Worm (Caenorhabditis elegans) whole organism, young adult: ENCODE data around the gene set-31.

Source experiments
- B0336.3 ChIP-seq: fragments of 200-800 bp; sonication (Bioruptor generic); IDR thresholded peaks from 2 replicates; pipeline ENCODE4 v1.3.6; 2022; ENCODE audit warnings: missing genetic modification characterization, missing compliant biosample characterization
- F23B12.7 ChIP-seq: sonication (generic microtip); optimal IDR thresholded peaks from 2 replicates; lab custom pipeline; 2017; ENCODE audit warnings: missing genetic modification characterization, mild to moderate bottlenecking, missing compliant biosample characterization, antibody characterized with exemption, moderate library complexity; ENCODE audit not compliant: insufficient read depth
- F33H1.4 ChIP-seq: fragments of 200-800 bp; sonication (Bioruptor generic); IDR thresholded peaks from 2 replicates; pipeline ENCODE4 v1.3.6; 2022; ENCODE audit warnings: missing genetic modification reagents, missing genetic modification characterization, missing compliant biosample characterization
- F37B4.10 ChIP-seq: fragments of 200-800 bp; sonication (Bioruptor generic); IDR thresholded peaks from 2 replicates; pipeline ENCODE4 v1.3.6; 2022; ENCODE audit warnings: missing genetic modification characterization, missing compliant biosample characterization
- F39B2.1 ChIP-seq: fragments of 200-800 bp; sonication (Bioruptor generic); IDR thresholded peaks from 2 replicates; pipeline ENCODE4 v1.3.6; 2022; ENCODE audit warnings: missing genetic modification reagents, missing genetic modification characterization, missing compliant biosample characterization
- F55B11.4 ChIP-seq: sonication (generic microtip); optimal IDR thresholded peaks from 2 replicates; lab custom pipeline; 2016; ENCODE audit warnings: missing compliant biosample characterization, missing genetic modification characterization, borderline replicate concordance; ENCODE audit not compliant: insufficient read depth
- T07F8.4 ChIP-seq: sonication (generic microtip); optimal IDR thresholded peaks from 2 replicates; lab custom pipeline; 2016; ENCODE audit warnings: mild to moderate bottlenecking, missing genetic modification characterization, moderate library complexity, missing compliant biosample characterization
- Y56A3A.18 ChIP-seq: fragments of 200-800 bp; sonication (Bioruptor generic); IDR thresholded peaks from 2 replicates; pipeline ENCODE4 v1.3.6; 2022; ENCODE audit warnings: missing genetic modification reagents, missing genetic modification characterization, missing compliant biosample characterization
- attf-5 ChIP-seq: fragments of 200-800 bp; sonication (Bioruptor generic); optimal IDR thresholded peaks from 2 replicates; lab custom pipeline; 2018; ENCODE audit warnings: mild to moderate bottlenecking, missing genetic modification characterization, missing compliant biosample characterization
- ccch-3 ChIP-seq: fragments of 200-800 bp; sonication (Bioruptor generic); optimal IDR thresholded peaks from 2 replicates; lab custom pipeline; 2018; ENCODE audit warnings: mild to moderate bottlenecking, missing genetic modification characterization, missing compliant biosample characterization
- cebp-1 ChIP-seq, 2 experiments: fragments of 200-800 bp in 1 of 2; sonication (Bioruptor generic) in 1 of 2; sonication (generic microtip) in 1 of 2; IDR thresholded peaks in 1 of 2; optimal IDR thresholded peaks in 1 of 2; 2 replicates each; pipeline versions ENCODE4 v1.3.6 to Lab custom; 2017 to 2022; ENCODE audit warnings: missing compliant biosample characterization in 2 of 2, missing genetic modification characterization in 2 of 2, mild to moderate bottlenecking in 1 of 2, missing genetic modification reagents in 1 of 2, moderate library complexity in 1 of 2
- ceh-58 ChIP-seq: fragments of 200-800 bp; sonication (Bioruptor generic); IDR thresholded peaks from 2 replicates; pipeline ENCODE4 v1.3.6; 2022; ENCODE audit warnings: missing genetic modification characterization, missing compliant biosample characterization
- chd-7 ChIP-seq: sonication (generic microtip); optimal IDR thresholded peaks from 2 replicates; lab custom pipeline; 2016; ENCODE audit warnings: mild to moderate bottlenecking, missing genetic modification characterization, moderate library complexity, missing compliant biosample characterization
- dox-1 ChIP-seq: fragments of 200-800 bp; sonication (Bioruptor generic); IDR thresholded peaks from 2 replicates; pipeline ENCODE4 v1.3.6; 2022; ENCODE audit warnings: missing genetic modification reagents, missing genetic modification characterization, missing compliant biosample characterization
- egrh-3 ChIP-seq: fragments of 200-800 bp; sonication (Bioruptor generic); IDR thresholded peaks from 2 replicates; pipeline ENCODE4 v1.3.6; 2022; ENCODE audit warnings: missing genetic modification reagents, missing genetic modification characterization, missing compliant biosample characterization
- fkh-3 ChIP-seq: sonication (generic microtip); optimal IDR thresholded peaks from 2 replicates; lab custom pipeline; 2016; ENCODE audit warnings: mild to moderate bottlenecking, missing genetic modification characterization, missing compliant biosample characterization
- gei-17 ChIP-seq: fragments of 200-800 bp; sonication (Bioruptor generic); optimal IDR thresholded peaks from 2 replicates; lab custom pipeline; 2018; ENCODE audit warnings: mild to moderate bottlenecking, missing genetic modification characterization, missing compliant biosample characterization
- him-1 ChIP-seq: sonication (generic microtip); optimal IDR thresholded peaks from 2 replicates; lab custom pipeline; 2016; ENCODE audit warnings: missing genotype, missing genetic modification reagents, missing genetic modification characterization, missing compliant biosample characterization
- hrde-1 ChIP-seq: sonication (generic microtip); optimal IDR thresholded peaks from 2 replicates; lab custom pipeline; 2016; ENCODE audit warnings: missing genetic modification characterization, mild to moderate bottlenecking, missing compliant biosample characterization, moderate library complexity, missing genotype, missing genetic modification reagents, borderline replicate concordance
- hsf-1 ChIP-seq: fragments of 200-800 bp; sonication (Bioruptor generic); IDR thresholded peaks from 2 replicates; pipeline ENCODE4 v1.3.6; 2022; ENCODE audit warnings: missing genetic modification reagents, missing genetic modification characterization, missing compliant biosample characterization
- let-607 ChIP-seq, 2 experiments: fragments of 200-800 bp in 1 of 2; sonication (Bioruptor generic) in 1 of 2; sonication (generic microtip) in 1 of 2; optimal IDR thresholded peaks; 2 replicates each; lab custom pipeline; 2016 to 2018; ENCODE audit warnings: mild to moderate bottlenecking in 2 of 2, missing compliant biosample characterization in 2 of 2, missing genetic modification characterization in 2 of 2, moderate library complexity in 2 of 2, missing genotype in 1 of 2
- lin-26 ChIP-seq: fragments of 200-800 bp; sonication (Bioruptor generic); IDR thresholded peaks from 2 replicates; pipeline ENCODE4 v1.3.6; 2022; ENCODE audit warnings: missing genetic modification reagents, missing genetic modification characterization, missing compliant biosample characterization
- lin-35 ChIP-seq, 3 experiments: fragments of 150-350 bp in 2 of 3; sonication (generic microtip) in 1 of 3; optimal IDR thresholded peaks; 2 replicates each; lab custom pipeline; 2014 to 2018; ENCODE audit warnings: missing biosample characterization in 3 of 3, missing genetic modification characterization in 3 of 3, missing genetic modification reagents in 3 of 3
- lin-40 ChIP-seq: sonication (generic microtip); optimal IDR thresholded peaks from 2 replicates; lab custom pipeline; 2016; ENCODE audit warnings: missing genetic modification characterization, mild to moderate bottlenecking, missing compliant biosample characterization, missing genotype, missing genetic modification reagents
- lin-54 ChIP-seq: fragments of 200-800 bp; sonication (Bioruptor generic); optimal IDR thresholded peaks from 2 replicates; lab custom pipeline; 2018; ENCODE audit warnings: mild to moderate bottlenecking, missing genetic modification characterization, missing compliant biosample characterization
- lir-1 ChIP-seq: fragments of 200-800 bp; sonication (Bioruptor generic); conservative IDR thresholded peaks from 2 replicates; pipeline ENCODE4 v1.3.6; 2022; ENCODE audit warnings: missing genetic modification reagents, missing genetic modification characterization, missing compliant biosample characterization
- lsl-1 ChIP-seq: fragments of 200-800 bp; sonication (Bioruptor generic); optimal IDR thresholded peaks from 2 replicates; lab custom pipeline; 2018; ENCODE audit warnings: mild to moderate bottlenecking, missing genetic modification characterization, moderate library complexity, missing compliant biosample characterization
- madf-6 ChIP-seq: fragments of 200-800 bp; sonication (Bioruptor generic); IDR thresholded peaks from 2 replicates; pipeline ENCODE4 v1.3.6; 2022; ENCODE audit warnings: missing genetic modification reagents, missing genetic modification characterization, missing compliant biosample characterization
- mcd-1 ChIP-seq: fragments of 200-800 bp; sonication (Bioruptor generic); IDR thresholded peaks from 2 replicates; pipeline ENCODE4 v1.3.6; 2022; ENCODE audit warnings: missing genetic modification reagents, missing genetic modification characterization, missing compliant biosample characterization
- nfya-2 ChIP-seq: fragments of 200-800 bp; sonication (Bioruptor generic); IDR thresholded peaks from 2 replicates; pipeline ENCODE4 v1.3.6; 2022; ENCODE audit warnings: missing genetic modification reagents, missing genetic modification characterization, missing compliant biosample characterization
- nfyb-1 ChIP-seq: fragments of 200-800 bp; sonication (Bioruptor generic); IDR thresholded peaks from 2 replicates; pipeline ENCODE4 v1.3.6; 2022; ENCODE audit warnings: missing genetic modification reagents, missing genetic modification characterization, missing compliant biosample characterization
- nhr-120 ChIP-seq: fragments of 200-800 bp; sonication (Bioruptor generic); IDR thresholded peaks from 2 replicates; pipeline ENCODE4 v1.3.6; 2022; ENCODE audit warnings: missing genetic modification characterization, missing compliant biosample characterization
- nhr-80 ChIP-seq: sonication (generic microtip); optimal IDR thresholded peaks from 2 replicates; lab custom pipeline; 2016; ENCODE audit warnings: missing genetic modification characterization, missing compliant biosample characterization
- nhr-90 ChIP-seq: sonication (generic microtip); optimal IDR thresholded peaks from 2 replicates; lab custom pipeline; 2016; ENCODE audit warnings: missing genotype, mild to moderate bottlenecking, missing genetic modification characterization, missing compliant biosample characterization
- rec-8 ChIP-seq, 2 experiments: sonication (generic microtip); optimal IDR thresholded peaks; 2 replicates each; lab custom pipeline; 2016; ENCODE audit warnings: mild to moderate bottlenecking in 2 of 2, missing genetic modification characterization in 2 of 2, missing genetic modification reagents in 2 of 2, missing genotype in 2 of 2, missing biosample characterization in 1 of 2, missing compliant biosample characterization in 1 of 2, moderate library complexity in 1 of 2
- repo-1 ChIP-seq: sonication (generic microtip); optimal IDR thresholded peaks from 2 replicates; lab custom pipeline; 2017; ENCODE audit warnings: mild to moderate bottlenecking, missing genetic modification characterization, missing compliant biosample characterization
- sdz-38 ChIP-seq: sonication (generic microtip); optimal IDR thresholded peaks from 2 replicates; lab custom pipeline; 2016; ENCODE audit warnings: missing genotype, missing genetic modification characterization, missing compliant biosample characterization
- snpc-1.1 ChIP-seq: sonication (generic microtip); optimal IDR thresholded peaks from 2 replicates; lab custom pipeline; 2017; ENCODE audit warnings: missing genetic modification characterization, mild to moderate bottlenecking, missing compliant biosample characterization, antibody characterized with exemption, moderate library complexity, missing genotype, missing genetic modification reagents; ENCODE audit not compliant: insufficient read depth
- snpc-1.3 ChIP-seq: sonication (generic microtip); optimal IDR thresholded peaks from 2 replicates; lab custom pipeline; 2017; ENCODE audit warnings: missing genetic modification characterization, mild to moderate bottlenecking, missing compliant biosample characterization, antibody characterized with exemption, moderate library complexity, missing genotype, missing genetic modification reagents; ENCODE audit not compliant: insufficient read depth
- somi-1 ChIP-seq: fragments of 200-800 bp; sonication (Bioruptor generic); optimal IDR thresholded peaks from 2 replicates; lab custom pipeline; 2018; ENCODE audit warnings: mild to moderate bottlenecking, missing genetic modification characterization, missing compliant biosample characterization
- tbp1 ChIP-seq: fragments of 200-800 bp; sonication (Bioruptor generic); optimal IDR thresholded peaks from 2 replicates; lab custom pipeline; 2018; ENCODE audit warnings: mild to moderate bottlenecking, missing genetic modification characterization, missing compliant biosample characterization
- unc-130 ChIP-seq: sonication (generic microtip); optimal IDR thresholded peaks from 2 replicates; lab custom pipeline; 2016; ENCODE audit warnings: missing genetic modification reagents, missing genetic modification characterization, missing compliant biosample characterization
- xnd-1 ChIP-seq: sonication (generic microtip); optimal IDR thresholded peaks from 2 replicates; lab custom pipeline; 2016; ENCODE audit warnings: missing genotype, missing genetic modification reagents, missing genetic modification characterization, missing compliant biosample characterization
- ztf-18 ChIP-seq: sonication (generic microtip); optimal IDR thresholded peaks from 2 replicates; lab custom pipeline; 2016; ENCODE audit warnings: missing genotype, mild to moderate bottlenecking, missing genetic modification characterization, missing compliant biosample characterization
- ztf-26 ChIP-seq: sonication (generic microtip); optimal IDR thresholded peaks from 2 replicates; lab custom pipeline; 2017; ENCODE audit warnings: missing genetic modification characterization, missing compliant biosample characterization

set-31 gene

ce11 chrV:14414964-14415564, 2.6 kb upstream of the set-31 start, which contains the start of the genes nxf-1 and C15H11.11 (continued):
- TF ChIP-seq egrh-3 (GFP tag; lab: Robert Waterston, UW), result no peak
- 0 out of 2 replicates have a peak, but pooled peaks have one; percentile 35 for TF ChIP-seq hsf-1 (GFP tag; lab: Robert Waterston, UW)
- no peak for TF ChIP-seq snpc-1.1 (tag; lab: Kevin White, UChicago)
- TF ChIP-seq ztf-26 (tag; lab: Kevin White, UChicago), result no peak
- TF ChIP-seq lin-35 (GFP tag; optimal IDR thresholded peaks at IDR 0.05; lab: Kevin White, UChicago), result peak in 1 of 3 experiments; percentile 33
- TF ChIP-seq F37B4.10 (GFP tag; lab: Robert Waterston, UW), result no peak
- no peak for TF ChIP-seq fkh-3 (tag; lab: Kevin White, UChicago)
- no peak for TF ChIP-seq somi-1 (GFP tag; lab: Kevin White, UChicago)
- TF ChIP-seq let-607 (tag; optimal IDR thresholded peaks at IDR 0.05; lab: Kevin White, UChicago), result peak in 1 of 2 experiments; percentile 10
- peak; percentile 19 for TF ChIP-seq tbp1 (GFP tag; lab: Kevin White, UChicago)
- TF ChIP-seq lin-40 (tag; lab: Kevin White, UChicago), result peak; percentile 68
- TF ChIP-seq lsl-1, result peak; percentile 77
- peak; percentile 51 for TF ChIP-seq F23B12.7
- TF ChIP-seq ztf-18, result no peak
- TF ChIP-seq lir-1, result no peak; the same call in 1 of the 2 replicates
- no peak for TF ChIP-seq ceh-58 (GFP tag; lab: Robert Waterston, UW)
- TF ChIP-seq nhr-80 (tag; lab: Kevin White, UChicago), result peak; percentile 83
- TF ChIP-seq sdz-38, result no peak
- 0 out of 2 replicates have a peak, but pooled peaks have one; percentile 5 for TF ChIP-seq lin-26 (GFP tag; lab: Robert Waterston, UW)
- no peak for TF ChIP-seq chd-7 (tag; lab: Kevin White, UChicago)
- TF ChIP-seq cebp-1 (GFP tag; IDR thresholded peaks at IDR 0.05; lab: Robert Waterston, UW), result peak; percentile 54; the same call in 1 of the 2 replicates
- peak; percentile 90 for TF ChIP-seq cebp-1 (tag; optimal IDR thresholded peaks at IDR 0.05; lab: Kevin White, UChicago)
- no peak for TF ChIP-seq xnd-1 (tag; lab: Kevin White, UChicago)
- peak; percentile 39 for TF ChIP-seq lin-54
- TF ChIP-seq mcd-1 (GFP tag; lab: Robert Waterston, UW), result peak; percentile 66
- TF ChIP-seq Y56A3A.18 (GFP tag; lab: Robert Waterston, UW), result no peak
- no peak for TF ChIP-seq rec-8 (tag; optimal IDR thresholded peaks at IDR 0.05; lab: Kevin White, UChicago)
- TF ChIP-seq him-1 (tag; lab: Kevin White, UChicago), result no peak
- TF ChIP-seq repo-1 (tag; lab: Kevin White, UChicago), result no peak
- peak; percentile 14; the same call in 1 of the 2 replicates for TF ChIP-seq B0336.3 (GFP tag; lab: Robert Waterston, UW)
- TF ChIP-seq unc-130 (GFP tag; lab: Kevin White, UChicago), result no peak
- TF ChIP-seq F39B2.1 (GFP tag; lab: Robert Waterston, UW), result no peak
- TF ChIP-seq F33H1.4 (GFP tag; lab: Robert Waterston, UW), result no peak
- peak; percentile 60; the same call in 1 of the 2 replicates for TF ChIP-seq nfyb-1 (GFP tag; lab: Robert Waterston, UW)
- no peak for TF ChIP-seq nhr-90 (tag; lab: Kevin White, UChicago)
- TF ChIP-seq snpc-1.3 (tag; lab: Kevin White, UChicago), result peak; percentile 29
- TF ChIP-seq madf-6 (GFP tag; lab: Robert Waterston, UW), result 0 out of 2 replicates have a peak, but pooled peaks have one; percentile 22
- TF ChIP-seq ccch-3 (GFP tag; lab: Kevin White, UChicago), result no peak
- TF ChIP-seq F55B11.4, result no peak
- TF ChIP-seq nfya-2 (GFP tag; lab: Robert Waterston, UW), result no peak
- TF ChIP-seq gei-17 (GFP tag; lab: Kevin White, UChicago), result no peak
- TF ChIP-seq T07F8.4 (tag; lab: Kevin White, UChicago), result no peak
- TF ChIP-seq nhr-120 (GFP tag; lab: Robert Waterston, UW), result no peak
- TF ChIP-seq hrde-1 (tag; lab: Kevin White, UChicago), result no peak
- TF ChIP-seq dox-1, result peak; percentile 55
- peak; percentile 56 for TF ChIP-seq attf-5
